Worm (Caenorhabditis elegans) whole organism, mixed stage, embryonic: Measurements from ENCODE around the gene daf-5.

ENCODE experiments used
- M03D4.4 ChIP-seq: sonication (generic microtip); optimal IDR thresholded peaks from 2 replicates; lab custom pipeline; 2017; ENCODE audit warnings: mild to moderate bottlenecking, missing genetic modification characterization, missing compliant biosample characterization
- bed-3 ChIP-seq: fragments of 200-800 bp; sonication (Bioruptor generic); optimal IDR thresholded peaks from 3 replicates; lab custom pipeline; 2018; ENCODE audit warnings: mild to moderate bottlenecking, missing genetic modification characterization, moderate library complexity, missing compliant biosample characterization
- blmp-1 ChIP-seq: fragments of 150-350 bp; optimal IDR thresholded peaks from 2 replicates; lab custom pipeline; 2014; ENCODE audit warnings: missing biosample characterization, missing genetic modification characterization
- ceh-39 ChIP-seq: fragments of 150-350 bp; optimal IDR thresholded peaks from 2 replicates; lab custom pipeline; 2014; ENCODE audit warnings: missing biosample characterization, missing genetic modification characterization
- ceh-43 ChIP-seq: fragments of 200-800 bp; sonication (Bioruptor generic); optimal IDR thresholded peaks from 2 replicates; lab custom pipeline; 2018; ENCODE audit warnings: mild to moderate bottlenecking, missing genetic modification characterization, moderate library complexity, missing compliant biosample characterization
- ceh-83 ChIP-seq: fragments of 200-800 bp; sonication (Bioruptor generic); optimal IDR thresholded peaks from 2 replicates; lab custom pipeline; 2018; ENCODE audit warnings: mild to moderate bottlenecking, missing genetic modification characterization, missing compliant biosample characterization
- ces-1 ChIP-seq: fragments of 150-350 bp; optimal IDR thresholded peaks from 2 replicates; lab custom pipeline; 2014; ENCODE audit warnings: missing biosample characterization, missing genetic modification reagents, missing genetic modification characterization
- cnd-1 ChIP-seq: fragments of 200-800 bp; sonication (Bioruptor generic); optimal IDR thresholded peaks from 2 replicates; lab custom pipeline; 2018; ENCODE audit warnings: mild to moderate bottlenecking, missing genetic modification characterization, missing compliant biosample characterization
- drap-1 ChIP-seq: fragments of 200-800 bp; sonication (Bioruptor generic); optimal IDR thresholded peaks from 3 replicates; lab custom pipeline; 2018; ENCODE audit warnings: mild to moderate bottlenecking, missing genetic modification characterization, missing compliant biosample characterization
- elt-1 ChIP-seq: sonication (generic microtip); optimal IDR thresholded peaks from 2 replicates; lab custom pipeline; 2017; ENCODE audit warnings: missing genetic modification characterization, mild to moderate bottlenecking, missing compliant biosample characterization, antibody characterized with exemption, moderate library complexity, borderline replicate concordance; ENCODE audit not compliant: insufficient read depth
- elt-3 ChIP-seq: fragments of 150-350 bp; optimal IDR thresholded peaks from 2 replicates; lab custom pipeline; 2014; ENCODE audit warnings: missing biosample characterization, missing genetic modification characterization
- flh-1 ChIP-seq: fragments of 200-800 bp; sonication (Bioruptor generic); optimal IDR thresholded peaks from 2 replicates; lab custom pipeline; 2018; ENCODE audit warnings: mild to moderate bottlenecking, missing genetic modification characterization, moderate library complexity, missing compliant biosample characterization
- ham-2 ChIP-seq: fragments of 200-800 bp; sonication (Bioruptor generic); optimal IDR thresholded peaks from 2 replicates; lab custom pipeline; 2018; ENCODE audit warnings: mild to moderate bottlenecking, missing genetic modification characterization, missing compliant biosample characterization
- hlh-1 ChIP-seq: fragments of 150-350 bp; optimal IDR thresholded peaks from 2 replicates; lab custom pipeline; 2014; ENCODE audit warnings: missing biosample characterization, missing genetic modification reagents, missing genetic modification characterization
- lin-13 ChIP-seq: fragments of 150-350 bp; optimal IDR thresholded peaks from 2 replicates; lab custom pipeline; 2014; ENCODE audit warnings: missing biosample characterization, missing genetic modification characterization
- lin-32 ChIP-seq: fragments of 200-800 bp; sonication (Bioruptor generic); optimal IDR thresholded peaks from 2 replicates; lab custom pipeline; 2018; ENCODE audit warnings: mild to moderate bottlenecking, missing genetic modification characterization, missing compliant biosample characterization
- lsy-2 ChIP-seq: fragments of 150-350 bp; optimal IDR thresholded peaks from 2 replicates; lab custom pipeline; 2014; ENCODE audit warnings: missing biosample characterization, missing genetic modification characterization
- mab-5 ChIP-seq: fragments of 150-350 bp; optimal IDR thresholded peaks from 2 replicates; lab custom pipeline; 2014; ENCODE audit warnings: missing biosample characterization, missing genetic modification characterization
- mep-1 ChIP-seq: fragments of 150-350 bp; optimal IDR thresholded peaks from 2 replicates; lab custom pipeline; 2017; ENCODE audit warnings: missing biosample characterization, missing genetic modification reagents, missing genetic modification characterization, inconsistent platforms
- mls-2 ChIP-seq: sonication (generic microtip); optimal IDR thresholded peaks from 2 replicates; lab custom pipeline; 2016; ENCODE audit warnings: mild to moderate bottlenecking, missing genetic modification characterization, moderate library complexity, missing compliant biosample characterization
- nhr-12 ChIP-seq: fragments of 150-350 bp; optimal IDR thresholded peaks from 2 replicates; lab custom pipeline; 2014; ENCODE audit warnings: missing biosample characterization, missing genetic modification characterization
- nhr-2 ChIP-seq: fragments of 150-350 bp; optimal IDR thresholded peaks from 2 replicates; lab custom pipeline; 2014; ENCODE audit warnings: missing biosample characterization, missing genetic modification characterization
- nhr-237 ChIP-seq: fragments of 150-350 bp; optimal IDR thresholded peaks from 2 replicates; lab custom pipeline; 2014; ENCODE audit warnings: missing biosample characterization, missing genetic modification characterization
- nhr-28 ChIP-seq: fragments of 150-350 bp; optimal IDR thresholded peaks from 2 replicates; lab custom pipeline; 2014; ENCODE audit warnings: missing biosample characterization, missing genetic modification characterization
- nhr-76 ChIP-seq: sonication (generic microtip); optimal IDR thresholded peaks from 2 replicates; lab custom pipeline; 2017; ENCODE audit warnings: missing biosample characterization, missing genetic modification characterization
- pha-4 ChIP-seq: fragments of 150-350 bp; optimal IDR thresholded peaks from 2 replicates; lab custom pipeline; 2018; ENCODE audit warnings: missing biosample characterization, missing genetic modification reagents, missing genetic modification characterization
- sem-2 ChIP-seq: fragments of 200-800 bp; sonication (Bioruptor generic); optimal IDR thresholded peaks from 2 replicates; lab custom pipeline; 2018; ENCODE audit warnings: mild to moderate bottlenecking, missing genetic modification characterization, missing compliant biosample characterization
- snpc-4 ChIP-seq: fragments of 150-350 bp; optimal IDR thresholded peaks from 2 replicates; lab custom pipeline; 2014; ENCODE audit warnings: missing biosample characterization, missing genetic modification characterization
- sptf-1 ChIP-seq: sonication (generic microtip); optimal IDR thresholded peaks from 2 replicates; lab custom pipeline; 2017; ENCODE audit warnings: mild to moderate bottlenecking, missing genetic modification characterization, moderate library complexity, missing compliant biosample characterization
- tbx-8 ChIP-seq: fragments of 200-800 bp; sonication (Bioruptor generic); optimal IDR thresholded peaks from 2 replicates; lab custom pipeline; 2018; ENCODE audit warnings: mild to moderate bottlenecking, missing genetic modification characterization, moderate library complexity, missing compliant biosample characterization
- unc-120 ChIP-seq: sonication (generic microtip); optimal IDR thresholded peaks from 2 replicates; lab custom pipeline; 2017; ENCODE audit warnings: missing genetic modification characterization, missing compliant biosample characterization; ENCODE audit not compliant: poor library complexity, severe bottlenecking
- unc-39 ChIP-seq: fragments of 150-350 bp; optimal IDR thresholded peaks from 2 replicates; lab custom pipeline; 2014; ENCODE audit warnings: missing biosample characterization, missing genetic modification characterization
- unc-62 ChIP-seq: fragments of 150-350 bp; optimal IDR thresholded peaks from 2 replicates; lab custom pipeline; 2014; ENCODE audit warnings: missing biosample characterization, missing genetic modification reagents, missing genetic modification characterization
- zip-8 ChIP-seq: fragments of 150-350 bp; optimal IDR thresholded peaks from 2 replicates; lab custom pipeline; 2014; ENCODE audit warnings: missing biosample characterization, missing genetic modification characterization
- ztf-11 ChIP-seq: fragments of 150-350 bp; optimal IDR thresholded peaks from 2 replicates; lab custom pipeline; 2014; ENCODE audit warnings: missing biosample characterization, missing genetic modification characterization

The daf-5 gene

DNA sequence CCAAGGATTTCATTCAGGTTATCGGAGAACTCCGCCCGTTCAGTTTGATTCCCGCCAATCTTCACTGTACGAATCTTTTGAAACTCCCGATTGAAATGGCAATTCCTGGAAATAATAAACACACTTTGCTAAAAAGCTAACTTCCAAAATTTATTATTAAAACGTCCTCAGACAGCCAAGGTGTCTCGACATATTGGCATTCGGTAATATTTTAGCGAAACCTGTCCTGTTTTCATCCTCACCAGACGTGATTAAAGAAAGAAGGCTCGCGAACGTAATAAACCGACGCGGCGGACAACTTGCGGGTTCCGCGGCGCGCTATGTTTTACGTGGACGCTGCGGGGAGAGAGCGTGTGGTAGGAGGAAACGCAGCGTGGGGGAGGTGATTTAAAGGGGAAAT lies 33.9 kb downstream of the daf-5 start:
- TF ChIP-seq tbx-8 (no peak), ham-2 (GFP tag; lab: Kevin White, UChicago) (no peak), sem-2 (GFP tag; lab: Kevin White, UChicago) (no peak), mls-2 (no peak), bed-3 (GFP tag; lab: Kevin White, UChicago) (no peak), M03D4.4 (tag; lab: Kevin White, UChicago) (no peak), ceh-43 (GFP tag; lab: Kevin White, UChicago) (no peak), nhr-2 (tag; lab: Kevin White, UChicago) (no peak), sptf-1 (peak; percentile 59), snpc-4 (tag; lab: Kevin White, UChicago) (no peak), ztf-11 (tag; lab: Kevin White, UChicago) (no peak), nhr-76 (tag; lab: Kevin White, UChicago) (no peak), lin-32 (GFP tag; lab: Kevin White, UChicago) (no peak), nhr-28 (tag; lab: Kevin White, UChicago) (no peak), unc-62 (GFP tag; lab: Kevin White, UChicago) (no peak), elt-3 (no peak), nhr-12 (tag; lab: Kevin White, UChicago) (no peak), nhr-237 (no peak), mab-5 (tag; lab: Kevin White, UChicago) (no peak), lin-13 (peak; percentile 39), pha-4 (tag; lab: Kevin White, UChicago) (no peak), mep-1 (peak; percentile 58), flh-1 (no peak), unc-39 (tag; lab: Kevin White, UChicago) (no peak), elt-1 (tag; lab: Kevin White, UChicago) (no peak), ceh-39 (tag; lab: Kevin White, UChicago) (no peak), hlh-1 (tag; lab: Kevin White, UChicago) (no peak), blmp-1 (no peak), unc-120 (no peak), drap-1 (GFP tag; lab: Kevin White, UChicago) (peak; percentile 26), cnd-1 (tag; lab: Kevin White, UChicago) (peak; percentile 34), lsy-2 (no peak), ceh-83 (GFP tag; lab: Kevin White, UChicago) (peak; percentile 63), ces-1 (GFP tag; lab: Kevin White, UChicago) (no peak), zip-8 (tag; lab: Kevin White, UChicago) (no peak)

- TF ChIP-seq unc-39 (tag; lab: Kevin White, UChicago) (no peak), unc-62 (GFP tag; lab: Kevin White, UChicago) (no peak), mab-5 (tag; lab: Kevin White, UChicago) (no peak), flh-1 (no peak), sptf-1 (no peak), pha-4 (tag; lab: Kevin White, UChicago) (no peak), unc-120 (no peak), mls-2 (no peak), ceh-43 (GFP tag; lab: Kevin White, UChicago) (no peak), tbx-8 (no peak), mep-1 (no peak), elt-3 (no peak), ham-2 (GFP tag; lab: Kevin White, UChicago) (no peak), drap-1 (GFP tag; lab: Kevin White, UChicago) (no peak), M03D4.4 (tag; lab: Kevin White, UChicago) (no peak)
Observed at ce11 chrII:14016865-14017264, 35.2 kb downstream of the daf-5 start, which contains the start of gene cyp-37A1. Gene cyp-37A1, minus strand, starts transcription at chrII:14016965.

DNA sequence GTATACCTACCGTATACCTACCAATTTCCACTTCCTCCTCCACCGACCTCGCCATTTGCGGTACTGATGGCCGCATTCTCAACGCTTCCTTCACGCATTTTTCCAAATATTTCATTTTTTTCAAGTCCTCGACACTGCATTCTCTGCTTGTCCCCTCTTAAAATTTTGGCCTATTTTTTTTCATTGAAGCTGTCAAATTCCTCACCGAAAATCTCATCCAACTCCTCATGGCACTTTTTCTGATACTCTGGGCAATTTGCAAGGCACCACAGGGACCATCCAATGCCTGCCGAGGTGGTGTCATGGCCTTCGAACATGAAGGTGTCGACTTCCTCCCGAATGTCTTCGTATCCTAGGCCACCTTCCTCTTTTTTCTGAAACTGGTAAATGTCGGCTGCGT lies 37.5 kb downstream of the daf-5 start:
- TF ChIP-seq nhr-76 (tag; lab: Kevin White, UChicago) (no peak), M03D4.4 (tag; lab: Kevin White, UChicago) (no peak), nhr-237 (no peak), snpc-4 (tag; lab: Kevin White, UChicago) (no peak), mep-1 (no peak), elt-1 (tag; lab: Kevin White, UChicago) (no peak), lin-32 (GFP tag; lab: Kevin White, UChicago) (no peak), elt-3 (no peak), drap-1 (GFP tag; lab: Kevin White, UChicago) (no peak)
